Fruit fly (Drosophila melanogaster) whole organism, prepupa: ENCODE measurements around the gene CG14511.

Source experiments
- Blimp-1 ChIP-seq: fragments of 200-800 bp; sonication (Bioruptor generic); optimal IDR thresholded peaks from 3 replicates; lab custom pipeline; 2017; ENCODE audit warnings: missing biosample characterization, missing genetic modification characterization, mild to moderate bottlenecking, moderate library complexity, missing genetic modification reagents
- CG10631 ChIP-seq: fragments of 200-800 bp; sonication (Bioruptor generic); optimal IDR thresholded peaks from 2 replicates; lab custom pipeline; 2016; ENCODE audit warnings: missing biosample characterization, missing genetic modification characterization
- CG11294 ChIP-seq: fragments of 200-800 bp; sonication (Bioruptor generic); IDR thresholded peaks from 2 replicates; pipeline ENCODE4 v1.3.6; 2022; ENCODE audit warnings: missing biosample characterization, missing genetic modification characterization
- CG11762 ChIP-seq: fragments of 200-800 bp; sonication (Bioruptor generic); optimal IDR thresholded peaks from 3 replicates; lab custom pipeline; 2016; ENCODE audit warnings: missing biosample characterization, missing genetic modification characterization; ENCODE audit not compliant: insufficient read depth
- CG11902 ChIP-seq: fragments of 200-800 bp; sonication (Bioruptor generic); optimal IDR thresholded peaks from 3 replicates; lab custom pipeline; 2016; ENCODE audit warnings: missing biosample characterization, missing genetic modification characterization
- CG15336 ChIP-seq: fragments of 200-800 bp; sonication (Bioruptor generic); IDR thresholded peaks from 2 replicates; pipeline ENCODE4 v1.3.6; 2022; ENCODE audit warnings: missing biosample characterization, missing genetic modification characterization
- CG16779 ChIP-seq: fragments of 200-800 bp; sonication (Bioruptor generic); optimal IDR thresholded peaks from 3 replicates; lab custom pipeline; 2017; ENCODE audit warnings: missing biosample characterization, mild to moderate bottlenecking, missing genetic modification characterization
- CG3032 ChIP-seq: fragments of 200-800 bp; optimal IDR thresholded peaks from 2 replicates; lab custom pipeline; 2019; ENCODE audit warnings: missing biosample characterization, mild to moderate bottlenecking, missing genetic modification characterization, moderate library complexity
- CG31627 ChIP-seq: fragments of 200-800 bp; sonication (Bioruptor generic); optimal IDR thresholded peaks from 3 replicates; lab custom pipeline; 2016; ENCODE audit warnings: missing biosample characterization, missing genetic modification characterization
- CG32006 ChIP-seq: fragments of 200-800 bp; sonication (Bioruptor generic); optimal IDR thresholded peaks from 3 replicates; lab custom pipeline; 2017; ENCODE audit warnings: missing biosample characterization, mild to moderate bottlenecking, missing genetic modification characterization
- CG34406 ChIP-seq: fragments of 200-800 bp; sonication (Bioruptor generic); optimal IDR thresholded peaks from 3 replicates; lab custom pipeline; 2016; ENCODE audit warnings: missing biosample characterization, missing genetic modification characterization
- CG3919 ChIP-seq: fragments of 200-800 bp; sonication (Bioruptor generic); optimal IDR thresholded peaks from 3 replicates; lab custom pipeline; 2016; ENCODE audit warnings: missing biosample characterization, missing genetic modification characterization
- CG4318 ChIP-seq: fragments of 200-800 bp; sonication (Bioruptor generic); optimal IDR thresholded peaks from 3 replicates; lab custom pipeline; 2017; ENCODE audit warnings: missing biosample characterization, mild to moderate bottlenecking, missing genetic modification characterization
- CG6163 ChIP-seq: fragments of 200-800 bp; sonication (Bioruptor generic); IDR thresholded peaks from 3 replicates; pipeline ENCODE4 v1.3.6; 2022; ENCODE audit warnings: missing biosample characterization, missing genetic modification characterization
- CG6276 ChIP-seq: fragments of 200-800 bp; sonication (Bioruptor generic); optimal IDR thresholded peaks from 2 replicates; lab custom pipeline; 2017; ENCODE audit warnings: missing biosample characterization, mild to moderate bottlenecking, missing genetic modification characterization
- CG6792 ChIP-seq: fragments of 200-800 bp; sonication (Bioruptor generic); optimal IDR thresholded peaks from 3 replicates; lab custom pipeline; 2016; ENCODE audit warnings: missing biosample characterization, missing genetic modification characterization
- CG6854 ChIP-seq: fragments of 200-800 bp; sonication (Bioruptor generic); optimal IDR thresholded peaks from 2 replicates; lab custom pipeline; 2017; ENCODE audit warnings: missing biosample characterization, mild to moderate bottlenecking, missing genetic modification characterization
- CG7368 ChIP-seq: fragments of 200-800 bp; sonication (Bioruptor generic); optimal IDR thresholded peaks from 3 replicates; lab custom pipeline; 2016; ENCODE audit warnings: missing biosample characterization, missing genetic modification characterization
- CG8119 ChIP-seq: fragments of 200-800 bp; sonication (Bioruptor generic); IDR thresholded peaks from 3 replicates; pipeline ENCODE4 v1.3.6; 2022; ENCODE audit warnings: missing biosample characterization, missing genetic modification characterization
- CG8319 ChIP-seq: fragments of 200-800 bp; sonication (Bioruptor generic); optimal IDR thresholded peaks from 3 replicates; lab custom pipeline; 2016; ENCODE audit warnings: missing biosample characterization, missing genetic modification characterization
- CG9139 ChIP-seq: fragments of 200-800 bp; sonication (Bioruptor generic); optimal IDR thresholded peaks from 3 replicates; lab custom pipeline; 2017; ENCODE audit warnings: missing biosample characterization, mild to moderate bottlenecking, missing genetic modification characterization
- Eip75B ChIP-seq: fragments of 200-800 bp; sonication (Bioruptor generic); optimal IDR thresholded peaks from 3 replicates; lab custom pipeline; 2016; ENCODE audit warnings: missing biosample characterization, missing genetic modification characterization
- Eip78C ChIP-seq: fragments of 200-800 bp; sonication (Bioruptor generic); peaks from one replicate; lab custom pipeline; 2016; ENCODE audit warnings: missing biosample characterization, missing genetic modification characterization
- Eip93F ChIP-seq: fragments of 200-800 bp; sonication (Bioruptor generic); optimal IDR thresholded peaks from 2 replicates; lab custom pipeline; 2016; ENCODE audit warnings: missing biosample characterization, mild to moderate bottlenecking, missing genetic modification characterization
- Gug ChIP-seq: fragments of 200-800 bp; sonication (Bioruptor generic); IDR thresholded peaks from 2 replicates; pipeline ENCODE4 v1.3.6; 2022; ENCODE audit warnings: missing biosample characterization, missing genetic modification characterization
- Hr38 ChIP-seq: sonication (Bioruptor generic); optimal IDR thresholded peaks from 2 replicates; lab custom pipeline; 2016; ENCODE audit warnings: missing biosample characterization, missing genetic modification characterization
- Hr39 ChIP-seq: fragments of 200-800 bp; sonication (Bioruptor generic); optimal IDR thresholded peaks from 2 replicates; lab custom pipeline; 2016; ENCODE audit warnings: missing biosample characterization, missing genetic modification characterization
- Hr4 ChIP-seq: fragments of 200-800 bp; sonication (Bioruptor generic); optimal IDR thresholded peaks from 3 replicates; lab custom pipeline; 2016; ENCODE audit warnings: missing biosample characterization, missing genetic modification characterization
- Met ChIP-seq: fragments of 200-800 bp; sonication (Bioruptor generic); optimal IDR thresholded peaks from 3 replicates; lab custom pipeline; 2016; ENCODE audit warnings: missing biosample characterization, missing genetic modification characterization
- OdsH ChIP-seq: fragments of 200-800 bp; sonication (Bioruptor generic); optimal IDR thresholded peaks from 3 replicates; lab custom pipeline; 2016; ENCODE audit warnings: missing biosample characterization, missing genetic modification characterization
- Smox ChIP-seq: fragments of 200-800 bp; sonication (Bioruptor generic); optimal IDR thresholded peaks from 3 replicates; lab custom pipeline; 2016; ENCODE audit warnings: missing biosample characterization, missing genetic modification characterization
- Sox102F ChIP-seq: fragments of 200-800 bp; sonication (Bioruptor generic); optimal IDR thresholded peaks from 2 replicates; lab custom pipeline; 2016; ENCODE audit warnings: missing biosample characterization, mild to moderate bottlenecking, missing genetic modification characterization
- Sox14 ChIP-seq: fragments of 200-800 bp; sonication (Bioruptor generic); optimal IDR thresholded peaks from 3 replicates; lab custom pipeline; 2016; ENCODE audit warnings: missing biosample characterization, missing genetic modification characterization
- Sox15 ChIP-seq: fragments of 200-800 bp; sonication (Bioruptor generic); optimal IDR thresholded peaks from 3 replicates; lab custom pipeline; 2016; ENCODE audit warnings: missing biosample characterization, missing genetic modification characterization
- achi ChIP-seq: fragments of 200-800 bp; sonication (Bioruptor generic); optimal IDR thresholded peaks from 3 replicates; lab custom pipeline; 2016; ENCODE audit warnings: missing biosample characterization, missing genetic modification characterization
- acj6 ChIP-seq: fragments of 200-800 bp; sonication (Bioruptor generic); optimal IDR thresholded peaks from 3 replicates; lab custom pipeline; 2016; ENCODE audit warnings: missing biosample characterization, missing genetic modification characterization
- cyc ChIP-seq: fragments of 200-800 bp; sonication (Bioruptor generic); optimal IDR thresholded peaks from 3 replicates; lab custom pipeline; 2016; ENCODE audit warnings: missing biosample characterization, missing genetic modification characterization
- dac ChIP-seq: fragments of 200-800 bp; sonication (Bioruptor generic); optimal IDR thresholded peaks from 2 replicates; lab custom pipeline; 2017; ENCODE audit warnings: missing biosample characterization, mild to moderate bottlenecking, missing genetic modification characterization
- dsx ChIP-seq: fragments of 200-800 bp; optimal IDR thresholded peaks from 3 replicates; lab custom pipeline; 2019; ENCODE audit warnings: missing biosample characterization, mild to moderate bottlenecking, missing genetic modification characterization, moderate library complexity; ENCODE audit not compliant: poor library complexity, severe bottlenecking
- eg ChIP-seq: fragments of 200-800 bp; sonication (Bioruptor generic); IDR thresholded peaks from 3 replicates; pipeline ENCODE4 v1.3.6; 2022; ENCODE audit warnings: missing biosample characterization, missing genetic modification characterization
- fd85E ChIP-seq: fragments of 200-800 bp; sonication (Bioruptor generic); optimal IDR thresholded peaks from 3 replicates; lab custom pipeline; 2016; ENCODE audit warnings: missing biosample characterization, missing genetic modification characterization
- fkh ChIP-seq: fragments of 200-800 bp; sonication (Bioruptor generic); optimal IDR thresholded peaks from 3 replicates; lab custom pipeline; 2017; ENCODE audit warnings: missing biosample characterization, mild to moderate bottlenecking, missing genetic modification characterization, moderate library complexity
- lz ChIP-seq: fragments of 200-800 bp; sonication (Bioruptor generic); optimal IDR thresholded peaks from 3 replicates; lab custom pipeline; 2016; ENCODE audit warnings: missing biosample characterization, missing genetic modification characterization
- net ChIP-seq: fragments of 200-800 bp; sonication (Bioruptor generic); optimal IDR thresholded peaks from 3 replicates; lab custom pipeline; 2016; ENCODE audit warnings: missing biosample characterization, missing genetic modification characterization
- pdm3 ChIP-seq: fragments of 200-800 bp; sonication (Bioruptor generic); optimal IDR thresholded peaks from 3 replicates; lab custom pipeline; 2016; ENCODE audit warnings: missing biosample characterization, missing genetic modification characterization
- salr ChIP-seq, 2 experiments: fragments of 200-800 bp; sonication (Bioruptor generic); optimal IDR thresholded peaks; 3 replicates each; lab custom pipeline; 2016 to 2018; ENCODE audit warnings: missing biosample characterization in 2 of 2, missing genetic modification characterization in 2 of 2, mild to moderate bottlenecking in 1 of 2
- spab ChIP-seq: fragments of 200-800 bp; sonication (Bioruptor generic); optimal IDR thresholded peaks from 2 replicates; lab custom pipeline; 2017; ENCODE audit warnings: missing biosample characterization, mild to moderate bottlenecking, missing genetic modification characterization, missing genetic modification reagents
- ss ChIP-seq, 2 experiments: fragments of 200-800 bp; sonication (Bioruptor generic); optimal IDR thresholded peaks; 2 replicates in 1 of 2; 3 replicates in 1 of 2; lab custom pipeline; 2017 to 2018; ENCODE audit warnings: mild to moderate bottlenecking in 2 of 2, missing biosample characterization in 2 of 2, missing genetic modification characterization in 2 of 2, moderate library complexity in 1 of 2
- svp ChIP-seq: fragments of 200-800 bp; sonication (Bioruptor generic); peaks from one replicate; lab custom pipeline; 2016; ENCODE audit warnings: missing biosample characterization, missing genetic modification characterization
- topi ChIP-seq: fragments of 200-800 bp; sonication (Bioruptor generic); optimal IDR thresholded peaks from 3 replicates; lab custom pipeline; 2016; ENCODE audit warnings: missing biosample characterization, missing genetic modification characterization

The CG14511 gene

dm6 chr3R:29157418-29158398, 11.0 kb upstream of the CG14511 start, which contains the start of gene rdog:
rdog (plus strand) TSS chr3R:29158122.
- TF ChIP-seq CG7368 (GFP tag; lab: Kevin White, UChicago) (peak; percentile 50), spab (GFP tag; lab: Kevin White, UChicago) (peak; percentile 73), acj6 (GFP tag; lab: Kevin White, UChicago) (peak; percentile 88), CG9139 (GFP tag; lab: Kevin White, UChicago) (no peak), CG15336 (GFP tag; lab: Robert Waterston, UW) (peak; percentile 73), CG6276 (GFP tag; lab: Kevin White, UChicago) (peak; percentile 67), eg (GFP tag; lab: Robert Waterston, UW) (peak; percentile 55), Smox (GFP tag; lab: Kevin White, UChicago) (peak; percentile 85), Met (peak; percentile 90), Gug (peak; percentile 46), lz (peak; percentile 89), pdm3 (peak; percentile 85), CG6163 (GFP tag; lab: Robert Waterston, UW) (no peak), cyc (GFP tag; lab: Kevin White, UChicago) (peak; percentile 86), Sox15 (GFP tag; lab: Kevin White, UChicago) (peak; percentile 74), Blimp-1 (peak; percentile 64), CG32006 (GFP tag; lab: Kevin White, UChicago) (peak; percentile 88), CG8319 (peak; percentile 86), CG8119 (GFP tag; lab: Robert Waterston, UW) (peak; percentile 75), CG4318 (GFP tag; lab: Kevin White, UChicago) (no peak), CG34406 (GFP tag; lab: Kevin White, UChicago) (peak; percentile 78), CG6792 (GFP tag; lab: Kevin White, UChicago) (peak; percentile 88), salr (GFP tag; optimal IDR thresholded peaks at IDR 0.05; lab: Kevin White, UChicago) (peak; percentile 37 to 89), fkh (peak; percentile 40), ss (GFP tag; optimal IDR thresholded peaks at IDR 0.05; lab: Kevin White, UChicago) (peak in 1 of 2 experiments; percentile 85), CG11294 (GFP tag; lab: Robert Waterston, UW) (no peak), Eip93F (GFP tag; lab: Kevin White, UChicago) (no peak), fd85E (GFP tag; lab: Kevin White, UChicago) (no peak), CG11762 (GFP tag; lab: Kevin White, UChicago) (peak; percentile 74), CG3032 (tag; lab: Kevin White, UChicago) (peak; percentile 59), dsx (GFP tag; lab: Kevin White, UChicago) (peak; percentile 61), Sox102F (GFP tag; lab: Kevin White, UChicago) (peak; percentile 90), net (GFP tag; lab: Kevin White, UChicago) (peak; percentile 78), CG10631 (peak; percentile 85), CG6854 (GFP tag; lab: Kevin White, UChicago) (peak; percentile 78), dac (peak; percentile 56), CG31627 (GFP tag; lab: Kevin White, UChicago) (peak; percentile 88), CG3919 (GFP tag; lab: Kevin White, UChicago) (peak; percentile 87), Eip78C (GFP tag; lab: Kevin White, UChicago) (peak; percentile 98), Hr4 (GFP tag; lab: Kevin White, UChicago) (peak; percentile 88), CG16779 (tag; lab: Kevin White, UChicago) (peak; percentile 65), svp (GFP tag; lab: Kevin White, UChicago) (peak; percentile 75), Sox14 (GFP tag; lab: Kevin White, UChicago) (peak; percentile 87), Eip75B (GFP tag; lab: Kevin White, UChicago) (peak; percentile 89), CG11902 (GFP tag; lab: Kevin White, UChicago) (peak; percentile 73), topi (GFP tag; lab: Kevin White, UChicago) (peak; percentile 77), Hr39 (GFP tag; lab: Kevin White, UChicago) (peak; percentile 89), Hr38 (GFP tag; lab: Kevin White, UChicago) (no peak), achi (peak; percentile 82), OdsH (peak; percentile 83)
